Worm (Caenorhabditis elegans) whole organism, early embryonic: ENCODE data around the gene K08D8.4.

ENCODE experiments used
- B0310.2 ChIP-seq: sonication (generic microtip); optimal IDR thresholded peaks from 2 replicates; lab custom pipeline; 2016; ENCODE audit warnings: mild to moderate bottlenecking, missing genetic modification characterization, missing compliant biosample characterization
- F13C5.2 ChIP-seq: sonication (generic microtip); optimal IDR thresholded peaks from 2 replicates; lab custom pipeline; 2017; ENCODE audit warnings: mild to moderate bottlenecking, missing genetic modification characterization, inconsistent platforms, missing compliant biosample characterization
- aly-1 ChIP-seq: sonication (generic microtip); optimal IDR thresholded peaks from 2 replicates; lab custom pipeline; 2016; ENCODE audit warnings: missing genetic modification characterization, missing compliant biosample characterization
- ama-1 ChIP-seq: fragments of 150-350 bp; optimal IDR thresholded peaks from 2 replicates; lab custom pipeline; 2014
- ceh-13 ChIP-seq: fragments of 200-800 bp; sonication (Bioruptor generic); optimal IDR thresholded peaks from 2 replicates; lab custom pipeline; 2018; ENCODE audit warnings: mild to moderate bottlenecking, missing genetic modification characterization, missing compliant biosample characterization
- ceh-36 ChIP-seq: sonication (generic microtip); optimal IDR thresholded peaks from 2 replicates; lab custom pipeline; 2016; ENCODE audit warnings: missing genetic modification characterization, inconsistent platforms, missing compliant biosample characterization
- ets-7 ChIP-seq: sonication (generic microtip); optimal IDR thresholded peaks from 2 replicates; lab custom pipeline; 2016; ENCODE audit warnings: missing genotype, missing genetic modification characterization, missing compliant biosample characterization
- flt-1 ChIP-seq: fragments of 200-800 bp; sonication (Bioruptor generic); IDR thresholded peaks from 2 replicates; pipeline ENCODE4 v1.3.6; 2022; ENCODE audit warnings: missing genetic modification characterization, missing compliant biosample characterization
- hmbx-1 ChIP-seq: sonication (generic microtip); optimal IDR thresholded peaks from 2 replicates; lab custom pipeline; 2016; ENCODE audit warnings: mild to moderate bottlenecking, missing genetic modification characterization, missing compliant biosample characterization
- hmg-4 ChIP-seq: fragments of 200-800 bp; sonication (Bioruptor generic); optimal IDR thresholded peaks from 2 replicates; lab custom pipeline; 2018; ENCODE audit warnings: mild to moderate bottlenecking, missing genetic modification characterization, missing compliant biosample characterization
- hnd-1 ChIP-seq: sonication (generic microtip); optimal IDR thresholded peaks from 2 replicates; lab custom pipeline; 2016; ENCODE audit warnings: missing genetic modification characterization, missing compliant biosample characterization
- pes-1 ChIP-seq: fragments of 200-800 bp; sonication (Bioruptor generic); IDR thresholded peaks from 2 replicates; pipeline ENCODE4 v1.3.6; 2022; ENCODE audit warnings: missing genetic modification reagents, missing genetic modification characterization, missing compliant biosample characterization
- scrt-1 ChIP-seq: fragments of 200-800 bp; sonication (Bioruptor generic); IDR thresholded peaks from 2 replicates; pipeline ENCODE4 v1.3.6; 2022; ENCODE audit warnings: missing genetic modification characterization, missing compliant biosample characterization
- sea-1 ChIP-seq: fragments of 200-800 bp; sonication (Bioruptor generic); conservative IDR thresholded peaks from 2 replicates; pipeline ENCODE4 v1.3.6; 2022; ENCODE audit warnings: missing genetic modification characterization, missing compliant biosample characterization
- tbx-11 ChIP-seq: fragments of 200-800 bp; sonication (Bioruptor generic); IDR thresholded peaks from 2 replicates; pipeline ENCODE4 v1.3.6; 2022; ENCODE audit warnings: missing genetic modification characterization, missing compliant biosample characterization
- tbx-37 ChIP-seq: fragments of 200-800 bp; sonication (Bioruptor generic); conservative IDR thresholded peaks from 2 replicates; pipeline ENCODE4 v1.3.6; 2022; ENCODE audit warnings: missing genetic modification reagents, missing genetic modification characterization, missing compliant biosample characterization
- tra-4 ChIP-seq: sonication (generic microtip); optimal IDR thresholded peaks from 2 replicates; lab custom pipeline; 2017; ENCODE audit warnings: missing genetic modification characterization, missing compliant biosample characterization

The K08D8.4 gene

ce11 chrIV:12909871-12910270 lies at the start of gene K08D8.4:
K08D8.4 (minus strand) TSS chrIV:12909998.
- TF ChIP-seq sea-1 (GFP tag; lab: Robert Waterston, UW): no peak
- TF ChIP-seq hmbx-1 (tag; lab: Kevin White, UChicago): no peak
- no peak for TF ChIP-seq B0310.2 (tag; lab: Kevin White, UChicago)
- TF ChIP-seq hmg-4 (GFP tag; lab: Kevin White, UChicago): no peak
- TF ChIP-seq scrt-1 (GFP tag; lab: Robert Waterston, UW): no peak
- no peak for TF ChIP-seq ama-1 (lab: Kevin White, UChicago)
- no peak for TF ChIP-seq F13C5.2 (tag; lab: Kevin White, UChicago)
- TF ChIP-seq tbx-37 (GFP tag; lab: Robert Waterston, UW): no peak
- TF ChIP-seq tbx-11 (GFP tag; lab: Robert Waterston, UW): no peak
- TF ChIP-seq tra-4: no peak
- no peak for TF ChIP-seq ceh-36 (tag; lab: Kevin White, UChicago)
- TF ChIP-seq flt-1: no peak
- TF ChIP-seq ets-7 (tag; lab: Kevin White, UChicago): no peak
- TF ChIP-seq ceh-13: no peak
- no peak for TF ChIP-seq aly-1 (tag; lab: Kevin White, UChicago)
- TF ChIP-seq hnd-1 (tag; lab: Kevin White, UChicago): no peak
- TF ChIP-seq pes-1 (GFP tag; lab: Robert Waterston, UW): no peak

ce11 chrIV:12957730-12958129 lies 47.9 kb upstream of the K08D8.4 start, which contains the start of gene F55G11.6:
F55G11.6 (plus strand) TSS chrIV:12958030.
- no peak for TF ChIP-seq hmg-4 (GFP tag; lab: Kevin White, UChicago)

ce11 chrIV:12948470-12948869 lies 38.7 kb upstream of the K08D8.4 start, which contains the start of gene F55G11.10:
F55G11.10 (plus strand) TSS chrIV:12948770.
- no peak for TF ChIP-seq hmg-4 (GFP tag; lab: Kevin White, UChicago)
- no peak for TF ChIP-seq F13C5.2 (tag; lab: Kevin White, UChicago)

- TF ChIP-seq sea-1 (GFP tag; lab: Robert Waterston, UW): no peak
- TF ChIP-seq F13C5.2 (tag; lab: Kevin White, UChicago): no peak
- TF ChIP-seq hnd-1 (tag; lab: Kevin White, UChicago): no peak
- no peak for TF ChIP-seq hmg-4 (GFP tag; lab: Kevin White, UChicago)
- no peak for TF ChIP-seq scrt-1 (GFP tag; lab: Robert Waterston, UW)
- TF ChIP-seq ets-7 (tag; lab: Kevin White, UChicago): no peak
- no peak for TF ChIP-seq hmbx-1 (tag; lab: Kevin White, UChicago)
- no peak for TF ChIP-seq ama-1 (lab: Kevin White, UChicago)
- TF ChIP-seq tbx-37 (GFP tag; lab: Robert Waterston, UW): no peak
- TF ChIP-seq B0310.2 (tag; lab: Kevin White, UChicago): no peak
- TF ChIP-seq tra-4: no peak
- TF ChIP-seq aly-1 (tag; lab: Kevin White, UChicago): no peak
- TF ChIP-seq flt-1: no peak
- TF ChIP-seq pes-1 (GFP tag; lab: Robert Waterston, UW): no peak
Observed at ce11 chrIV:12946488-12946887, 36.7 kb upstream of the K08D8.4 start, which contains the start of gene F55G11.1. F55G11.1 (minus strand) TSS chrIV:12946588.

ce11 chrIV:12942633-12943032 lies 32.8 kb upstream of the K08D8.4 start, which contains the start of gene dct-19:
dct-19 (plus strand) TSS chrIV:12942933.
- TF ChIP-seq sea-1 (GFP tag; lab: Robert Waterston, UW): no peak
- TF ChIP-seq B0310.2 (tag; lab: Kevin White, UChicago): no peak
- TF ChIP-seq tbx-37 (GFP tag; lab: Robert Waterston, UW): no peak
- no peak for TF ChIP-seq hmbx-1 (tag; lab: Kevin White, UChicago)
- no peak for TF ChIP-seq tbx-11 (GFP tag; lab: Robert Waterston, UW)
- TF ChIP-seq ets-7 (tag; lab: Kevin White, UChicago): no peak
- no peak for TF ChIP-seq ceh-13
- TF ChIP-seq hmg-4 (GFP tag; lab: Kevin White, UChicago): no peak
- TF ChIP-seq ama-1 (lab: Kevin White, UChicago): no peak
- TF ChIP-seq aly-1 (tag; lab: Kevin White, UChicago): no peak
- no peak for TF ChIP-seq ceh-36 (tag; lab: Kevin White, UChicago)
- TF ChIP-seq pes-1 (GFP tag; lab: Robert Waterston, UW): no peak
- no peak for TF ChIP-seq F13C5.2 (tag; lab: Kevin White, UChicago)
- TF ChIP-seq hnd-1 (tag; lab: Kevin White, UChicago): no peak
- no peak for TF ChIP-seq flt-1

ce11 chrIV:12941254-12941653 lies 31.5 kb upstream of the K08D8.4 start, which contains the start of gene dod-24:
dod-24 (minus strand) TSS chrIV:12941354.
- TF ChIP-seq hmg-4 (GFP tag; lab: Kevin White, UChicago) (no peak), tbx-37 (GFP tag; lab: Robert Waterston, UW) (no peak), ama-1 (lab: Kevin White, UChicago) (no peak), tra-4 (no peak), hmbx-1 (tag; lab: Kevin White, UChicago) (no peak), ceh-13 (no peak), flt-1 (no peak), ceh-36 (tag; lab: Kevin White, UChicago) (no peak), F13C5.2 (tag; lab: Kevin White, UChicago) (no peak), scrt-1 (GFP tag; lab: Robert Waterston, UW) (no peak), aly-1 (tag; lab: Kevin White, UChicago) (no peak), pes-1 (GFP tag; lab: Robert Waterston, UW) (no peak), sea-1 (GFP tag; lab: Robert Waterston, UW) (no peak), hnd-1 (tag; lab: Kevin White, UChicago) (no peak), tbx-11 (GFP tag; lab: Robert Waterston, UW) (no peak)

ce11 chrIV:12936221-12936776 lies 26.5 kb upstream of the K08D8.4 start, which contains the start of the genes cld-1 and dod-21:
cld-1 (minus strand) TSS chrIV:12936271.
dod-21 (plus strand) TSS chrIV:12936738.
- TF ChIP-seq sea-1 (GFP tag; lab: Robert Waterston, UW) (no peak), tra-4 (no peak), pes-1 (GFP tag; lab: Robert Waterston, UW) (no peak), hmbx-1 (tag; lab: Kevin White, UChicago) (no peak), flt-1 (no peak), B0310.2 (tag; lab: Kevin White, UChicago) (no peak), hmg-4 (GFP tag; lab: Kevin White, UChicago) (no peak), tbx-11 (GFP tag; lab: Robert Waterston, UW) (no peak), ama-1 (lab: Kevin White, UChicago) (no peak), scrt-1 (GFP tag; lab: Robert Waterston, UW) (no peak), ceh-36 (tag; lab: Kevin White, UChicago) (no peak), F13C5.2 (tag; lab: Kevin White, UChicago) (no peak), ets-7 (tag; lab: Kevin White, UChicago) (no peak), tbx-37 (GFP tag; lab: Robert Waterston, UW) (no peak), ceh-13 (no peak), hnd-1 (tag; lab: Kevin White, UChicago) (no peak), aly-1 (tag; lab: Kevin White, UChicago) (no peak)
